Fruit fly (Drosophila melanogaster) whole organism, prepupa: Measurements from ENCODE around the gene CG15638.

Source experiments
- Blimp-1 ChIP-seq: fragments of 200-800 bp; sonication (Bioruptor generic); optimal IDR thresholded peaks from 3 replicates; lab custom pipeline; 2017; ENCODE audit warnings: missing biosample characterization, missing genetic modification characterization, mild to moderate bottlenecking, moderate library complexity, missing genetic modification reagents
- CG10631 ChIP-seq: fragments of 200-800 bp; sonication (Bioruptor generic); optimal IDR thresholded peaks from 2 replicates; lab custom pipeline; 2016; ENCODE audit warnings: missing biosample characterization, missing genetic modification characterization
- CG10669 ChIP-seq: fragments of 200-800 bp; sonication (Bioruptor generic); optimal IDR thresholded peaks from 3 replicates; lab custom pipeline; 2018; ENCODE audit warnings: missing biosample characterization, mild to moderate bottlenecking, missing genetic modification characterization, moderate library complexity
- CG11294 ChIP-seq: fragments of 200-800 bp; sonication (Bioruptor generic); IDR thresholded peaks from 2 replicates; pipeline ENCODE4 v1.3.6; 2022; ENCODE audit warnings: missing biosample characterization, missing genetic modification characterization
- CG15336 ChIP-seq: fragments of 200-800 bp; sonication (Bioruptor generic); IDR thresholded peaks from 2 replicates; pipeline ENCODE4 v1.3.6; 2022; ENCODE audit warnings: missing biosample characterization, missing genetic modification characterization
- CG1621 ChIP-seq: fragments of 200-800 bp; sonication (Bioruptor generic); optimal IDR thresholded peaks from 3 replicates; lab custom pipeline; 2018; ENCODE audit warnings: missing biosample characterization, mild to moderate bottlenecking, missing genetic modification characterization
- CG16779 ChIP-seq: fragments of 200-800 bp; sonication (Bioruptor generic); optimal IDR thresholded peaks from 3 replicates; lab custom pipeline; 2017; ENCODE audit warnings: missing biosample characterization, mild to moderate bottlenecking, missing genetic modification characterization
- CG3032 ChIP-seq: fragments of 200-800 bp; optimal IDR thresholded peaks from 2 replicates; lab custom pipeline; 2019; ENCODE audit warnings: missing biosample characterization, mild to moderate bottlenecking, missing genetic modification characterization, moderate library complexity
- CG31627 ChIP-seq: fragments of 200-800 bp; sonication (Bioruptor generic); optimal IDR thresholded peaks from 3 replicates; lab custom pipeline; 2016; ENCODE audit warnings: missing biosample characterization, missing genetic modification characterization
- CG34406 ChIP-seq: fragments of 200-800 bp; sonication (Bioruptor generic); optimal IDR thresholded peaks from 3 replicates; lab custom pipeline; 2016; ENCODE audit warnings: missing biosample characterization, missing genetic modification characterization
- CG3919 ChIP-seq: fragments of 200-800 bp; sonication (Bioruptor generic); optimal IDR thresholded peaks from 3 replicates; lab custom pipeline; 2016; ENCODE audit warnings: missing biosample characterization, missing genetic modification characterization
- CG4318 ChIP-seq: fragments of 200-800 bp; sonication (Bioruptor generic); optimal IDR thresholded peaks from 3 replicates; lab custom pipeline; 2017; ENCODE audit warnings: missing biosample characterization, mild to moderate bottlenecking, missing genetic modification characterization
- CG6163 ChIP-seq: fragments of 200-800 bp; sonication (Bioruptor generic); IDR thresholded peaks from 3 replicates; pipeline ENCODE4 v1.3.6; 2022; ENCODE audit warnings: missing biosample characterization, missing genetic modification characterization
- CG6276 ChIP-seq: fragments of 200-800 bp; sonication (Bioruptor generic); optimal IDR thresholded peaks from 2 replicates; lab custom pipeline; 2017; ENCODE audit warnings: missing biosample characterization, mild to moderate bottlenecking, missing genetic modification characterization
- CG6792 ChIP-seq: fragments of 200-800 bp; sonication (Bioruptor generic); optimal IDR thresholded peaks from 3 replicates; lab custom pipeline; 2016; ENCODE audit warnings: missing biosample characterization, missing genetic modification characterization
- CG6808 ChIP-seq: fragments of 200-800 bp; sonication (Bioruptor generic); optimal IDR thresholded peaks from 3 replicates; lab custom pipeline; 2017; ENCODE audit warnings: missing biosample characterization, missing genetic modification characterization, mild to moderate bottlenecking, moderate library complexity, missing genetic modification reagents
- CG6854 ChIP-seq: fragments of 200-800 bp; sonication (Bioruptor generic); optimal IDR thresholded peaks from 2 replicates; lab custom pipeline; 2017; ENCODE audit warnings: missing biosample characterization, mild to moderate bottlenecking, missing genetic modification characterization
- CG8119 ChIP-seq: fragments of 200-800 bp; sonication (Bioruptor generic); IDR thresholded peaks from 3 replicates; pipeline ENCODE4 v1.3.6; 2022; ENCODE audit warnings: missing biosample characterization, missing genetic modification characterization
- CG8319 ChIP-seq: fragments of 200-800 bp; sonication (Bioruptor generic); optimal IDR thresholded peaks from 3 replicates; lab custom pipeline; 2016; ENCODE audit warnings: missing biosample characterization, missing genetic modification characterization
- CG9139 ChIP-seq: fragments of 200-800 bp; sonication (Bioruptor generic); optimal IDR thresholded peaks from 3 replicates; lab custom pipeline; 2017; ENCODE audit warnings: missing biosample characterization, mild to moderate bottlenecking, missing genetic modification characterization
- Eip75B ChIP-seq: fragments of 200-800 bp; sonication (Bioruptor generic); optimal IDR thresholded peaks from 3 replicates; lab custom pipeline; 2016; ENCODE audit warnings: missing biosample characterization, missing genetic modification characterization
- Eip78C ChIP-seq: fragments of 200-800 bp; sonication (Bioruptor generic); peaks from one replicate; lab custom pipeline; 2016; ENCODE audit warnings: missing biosample characterization, missing genetic modification characterization
- Eip93F ChIP-seq: fragments of 200-800 bp; sonication (Bioruptor generic); optimal IDR thresholded peaks from 2 replicates; lab custom pipeline; 2016; ENCODE audit warnings: missing biosample characterization, mild to moderate bottlenecking, missing genetic modification characterization
- Ets96B ChIP-seq: fragments of 200-800 bp; optimal IDR thresholded peaks from 2 replicates; lab custom pipeline; 2019; ENCODE audit warnings: missing biosample characterization, mild to moderate bottlenecking, missing genetic modification characterization, moderate library complexity
- Gug ChIP-seq: fragments of 200-800 bp; sonication (Bioruptor generic); IDR thresholded peaks from 2 replicates; pipeline ENCODE4 v1.3.6; 2022; ENCODE audit warnings: missing biosample characterization, missing genetic modification characterization
- Hr39 ChIP-seq: fragments of 200-800 bp; sonication (Bioruptor generic); optimal IDR thresholded peaks from 2 replicates; lab custom pipeline; 2016; ENCODE audit warnings: missing biosample characterization, missing genetic modification characterization
- Hr4 ChIP-seq: fragments of 200-800 bp; sonication (Bioruptor generic); optimal IDR thresholded peaks from 3 replicates; lab custom pipeline; 2016; ENCODE audit warnings: missing biosample characterization, missing genetic modification characterization
- Lpt ChIP-seq: fragments of 200-800 bp; sonication (Bioruptor generic); optimal IDR thresholded peaks from 3 replicates; lab custom pipeline; 2016; ENCODE audit warnings: missing biosample characterization, missing genetic modification characterization
- OdsH ChIP-seq: fragments of 200-800 bp; sonication (Bioruptor generic); optimal IDR thresholded peaks from 3 replicates; lab custom pipeline; 2016; ENCODE audit warnings: missing biosample characterization, missing genetic modification characterization
- Sox102F ChIP-seq: fragments of 200-800 bp; sonication (Bioruptor generic); optimal IDR thresholded peaks from 2 replicates; lab custom pipeline; 2016; ENCODE audit warnings: missing biosample characterization, mild to moderate bottlenecking, missing genetic modification characterization
- Sox14 ChIP-seq: fragments of 200-800 bp; sonication (Bioruptor generic); optimal IDR thresholded peaks from 3 replicates; lab custom pipeline; 2016; ENCODE audit warnings: missing biosample characterization, missing genetic modification characterization
- Sox15 ChIP-seq: fragments of 200-800 bp; sonication (Bioruptor generic); optimal IDR thresholded peaks from 3 replicates; lab custom pipeline; 2016; ENCODE audit warnings: missing biosample characterization, missing genetic modification characterization
- achi ChIP-seq: fragments of 200-800 bp; sonication (Bioruptor generic); optimal IDR thresholded peaks from 3 replicates; lab custom pipeline; 2016; ENCODE audit warnings: missing biosample characterization, missing genetic modification characterization
- cyc ChIP-seq: fragments of 200-800 bp; sonication (Bioruptor generic); optimal IDR thresholded peaks from 3 replicates; lab custom pipeline; 2016; ENCODE audit warnings: missing biosample characterization, missing genetic modification characterization
- dac ChIP-seq: fragments of 200-800 bp; sonication (Bioruptor generic); optimal IDR thresholded peaks from 2 replicates; lab custom pipeline; 2017; ENCODE audit warnings: missing biosample characterization, mild to moderate bottlenecking, missing genetic modification characterization
- eg ChIP-seq: fragments of 200-800 bp; sonication (Bioruptor generic); IDR thresholded peaks from 3 replicates; pipeline ENCODE4 v1.3.6; 2022; ENCODE audit warnings: missing biosample characterization, missing genetic modification characterization
- esn ChIP-seq: fragments of 200-800 bp; sonication (Bioruptor generic); optimal IDR thresholded peaks from 2 replicates; lab custom pipeline; 2016; ENCODE audit warnings: missing biosample characterization, mild to moderate bottlenecking, missing genetic modification characterization, moderate library complexity
- fd59A ChIP-seq: fragments of 200-800 bp; sonication (Bioruptor generic); optimal IDR thresholded peaks from 2 replicates; lab custom pipeline; 2017; ENCODE audit warnings: missing biosample characterization, mild to moderate bottlenecking, missing genetic modification characterization, missing genetic modification reagents
- lz ChIP-seq: fragments of 200-800 bp; sonication (Bioruptor generic); optimal IDR thresholded peaks from 3 replicates; lab custom pipeline; 2016; ENCODE audit warnings: missing biosample characterization, missing genetic modification characterization
- net ChIP-seq: fragments of 200-800 bp; sonication (Bioruptor generic); optimal IDR thresholded peaks from 3 replicates; lab custom pipeline; 2016; ENCODE audit warnings: missing biosample characterization, missing genetic modification characterization
- pdm3 ChIP-seq: fragments of 200-800 bp; sonication (Bioruptor generic); optimal IDR thresholded peaks from 3 replicates; lab custom pipeline; 2016; ENCODE audit warnings: missing biosample characterization, missing genetic modification characterization
- salr ChIP-seq, 2 experiments: fragments of 200-800 bp; sonication (Bioruptor generic); optimal IDR thresholded peaks; 3 replicates each; lab custom pipeline; 2016 to 2018; ENCODE audit warnings: missing biosample characterization in 2 of 2, missing genetic modification characterization in 2 of 2, mild to moderate bottlenecking in 1 of 2
- spab ChIP-seq: fragments of 200-800 bp; sonication (Bioruptor generic); optimal IDR thresholded peaks from 2 replicates; lab custom pipeline; 2017; ENCODE audit warnings: missing biosample characterization, mild to moderate bottlenecking, missing genetic modification characterization, missing genetic modification reagents
- ss ChIP-seq, 2 experiments: fragments of 200-800 bp; sonication (Bioruptor generic); optimal IDR thresholded peaks; 2 replicates in 1 of 2; 3 replicates in 1 of 2; lab custom pipeline; 2017 to 2018; ENCODE audit warnings: mild to moderate bottlenecking in 2 of 2, missing biosample characterization in 2 of 2, missing genetic modification characterization in 2 of 2, moderate library complexity in 1 of 2
- svp ChIP-seq: fragments of 200-800 bp; sonication (Bioruptor generic); peaks from one replicate; lab custom pipeline; 2016; ENCODE audit warnings: missing biosample characterization, missing genetic modification characterization
- topi ChIP-seq: fragments of 200-800 bp; sonication (Bioruptor generic); optimal IDR thresholded peaks from 3 replicates; lab custom pipeline; 2016; ENCODE audit warnings: missing biosample characterization, missing genetic modification characterization

CG15638 gene

DNA sequence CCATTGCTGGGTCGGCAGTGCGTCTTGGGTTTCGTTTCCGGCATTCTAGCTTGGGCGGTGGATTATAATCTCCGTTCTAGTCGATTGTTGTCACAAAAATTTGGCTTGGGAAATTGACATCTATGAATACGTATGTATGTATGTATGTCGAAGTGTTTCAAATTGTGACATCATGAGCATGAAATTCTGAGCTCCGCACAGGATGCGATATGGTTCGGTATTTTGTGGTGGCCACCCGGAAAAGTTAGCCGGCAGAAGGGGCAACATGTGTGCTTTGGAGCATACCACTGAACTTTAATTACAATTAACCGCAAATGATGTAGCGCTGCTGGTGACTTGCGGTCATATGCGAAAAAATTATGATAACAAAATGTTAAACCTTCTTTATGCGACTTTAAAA lies at the start of gene CG15638:
CG15638 (minus strand) TSS at position 101 of the 400 bp plus-strand sequence.
- no peak for TF ChIP-seq CG10669 (GFP tag; lab: Kevin White, UChicago)
- no peak for TF ChIP-seq achi (GFP tag; lab: Kevin White, UChicago)
- TF ChIP-seq Sox14: no peak
- no peak for TF ChIP-seq CG10631 (GFP tag; lab: Kevin White, UChicago)
- no peak for TF ChIP-seq CG3919 (GFP tag; lab: Kevin White, UChicago)
- TF ChIP-seq CG6163 (GFP tag; lab: Robert Waterston, UW): no peak
- no peak for TF ChIP-seq CG6808 (GFP tag; lab: Kevin White, UChicago)
- TF ChIP-seq CG16779 (tag; lab: Kevin White, UChicago): no peak
- TF ChIP-seq cyc (GFP tag; lab: Kevin White, UChicago): no peak
- no peak for TF ChIP-seq ss (GFP tag; optimal IDR thresholded peaks at IDR 0.05; lab: Kevin White, UChicago)
- no peak for TF ChIP-seq pdm3 (GFP tag; lab: Kevin White, UChicago)
- TF ChIP-seq CG34406 (GFP tag; lab: Kevin White, UChicago): no peak
- no peak for TF ChIP-seq eg (GFP tag; lab: Robert Waterston, UW)
- no peak for TF ChIP-seq topi (GFP tag; lab: Kevin White, UChicago)
- no peak for TF ChIP-seq CG1621
- no peak for TF ChIP-seq Blimp-1 (GFP tag; lab: Kevin White, UChicago)
- no peak for TF ChIP-seq CG31627 (GFP tag; lab: Kevin White, UChicago)
- TF ChIP-seq net: no peak
- no peak for TF ChIP-seq lz (GFP tag; lab: Kevin White, UChicago)
- no peak for TF ChIP-seq CG6854 (GFP tag; lab: Kevin White, UChicago)

DNA sequence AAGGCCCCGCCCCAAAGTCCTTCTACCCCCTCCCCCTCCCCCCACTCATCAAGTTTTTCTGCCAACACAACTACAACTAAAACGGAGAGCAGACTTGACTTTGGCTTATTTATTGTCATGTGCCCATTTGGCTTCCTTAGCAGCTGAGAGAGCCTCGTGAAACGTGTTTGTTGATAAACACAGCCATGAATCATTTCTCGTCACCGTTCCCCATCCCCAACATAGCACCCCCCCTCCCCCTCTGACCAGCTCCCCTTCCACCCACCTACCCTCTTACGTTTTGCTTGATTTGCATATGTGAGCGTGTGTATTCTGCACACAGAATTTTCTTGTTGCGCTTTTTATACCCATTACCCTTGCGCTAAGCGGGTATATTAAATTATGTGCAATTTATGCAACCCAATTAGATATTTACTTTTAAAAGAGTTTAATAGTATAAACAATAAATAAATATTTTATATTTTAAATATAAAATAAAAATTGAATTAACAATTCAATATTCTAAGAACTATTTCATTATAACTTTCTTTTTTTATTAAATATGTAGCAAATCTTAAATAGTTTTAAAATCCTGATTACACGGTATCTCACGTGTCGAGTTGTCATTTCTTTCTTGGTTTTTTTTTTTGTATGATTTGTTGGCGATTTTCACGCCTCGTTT lies 36.3 kb upstream of the CG15638 start:
- TF ChIP-seq CG10631 (GFP tag; lab: Kevin White, UChicago): peak; percentile 71
- no peak for TF ChIP-seq CG11294 (GFP tag; lab: Robert Waterston, UW)
- TF ChIP-seq Hr4: peak; percentile 41
- no peak for TF ChIP-seq Eip93F
- peak; percentile 3 for TF ChIP-seq cyc (GFP tag; lab: Kevin White, UChicago)
- TF ChIP-seq CG3919 (GFP tag; lab: Kevin White, UChicago): peak; percentile 32
- TF ChIP-seq Lpt (GFP tag; lab: Kevin White, UChicago): peak; percentile 19
- no peak for TF ChIP-seq lz (GFP tag; lab: Kevin White, UChicago)
- TF ChIP-seq Sox15 (GFP tag; lab: Kevin White, UChicago): peak; percentile 22
- TF ChIP-seq CG3032: peak; percentile 70
- peak; percentile 34; the same call in 2 of the 3 replicates for TF ChIP-seq eg (GFP tag; lab: Robert Waterston, UW)
- peak; percentile 35 for TF ChIP-seq spab (GFP tag; lab: Kevin White, UChicago)
- peak; percentile 78 for TF ChIP-seq Eip78C (GFP tag; lab: Kevin White, UChicago)
- TF ChIP-seq svp: peak; percentile 76
- TF ChIP-seq dac (GFP tag; lab: Kevin White, UChicago): no peak
- peak; percentile 17 for TF ChIP-seq CG16779 (tag; lab: Kevin White, UChicago)
- TF ChIP-seq CG15336 (GFP tag; lab: Robert Waterston, UW): peak; percentile 78
- TF ChIP-seq Gug: peak; percentile 49
- peak; percentile 21 for TF ChIP-seq Blimp-1 (GFP tag; lab: Kevin White, UChicago)
- peak; percentile 37 for TF ChIP-seq net
- no peak for TF ChIP-seq CG8319 (GFP tag; lab: Kevin White, UChicago)
- TF ChIP-seq CG6163 (GFP tag; lab: Robert Waterston, UW): peak; percentile 50; the same call in 1 of the 3 replicates
- TF ChIP-seq CG6792 (GFP tag; lab: Kevin White, UChicago): peak; percentile 48
- TF ChIP-seq salr (GFP tag; optimal IDR thresholded peaks at IDR 0.05; lab: Kevin White, UChicago): peak; percentile 27 to 63
- TF ChIP-seq OdsH (GFP tag; lab: Kevin White, UChicago): peak; percentile 53
- peak; percentile 63 for TF ChIP-seq achi (GFP tag; lab: Kevin White, UChicago)
- no peak for TF ChIP-seq CG6854 (GFP tag; lab: Kevin White, UChicago)
- peak; percentile 44 for TF ChIP-seq Eip75B
- TF ChIP-seq ss (GFP tag; optimal IDR thresholded peaks at IDR 0.05; lab: Kevin White, UChicago): peak; percentile 49 to 53
- peak; percentile 25 for TF ChIP-seq CG9139
- TF ChIP-seq CG4318 (GFP tag; lab: Kevin White, UChicago): peak; percentile 49
- no peak for TF ChIP-seq fd59A (GFP tag; lab: Kevin White, UChicago)
- TF ChIP-seq Hr39 (GFP tag; lab: Kevin White, UChicago): no peak
- TF ChIP-seq Sox14: no peak
- peak; percentile 60 for TF ChIP-seq CG34406 (GFP tag; lab: Kevin White, UChicago)
- TF ChIP-seq CG1621: no peak
- TF ChIP-seq CG6276 (GFP tag; lab: Kevin White, UChicago): peak; percentile 61
- TF ChIP-seq Sox102F (GFP tag; lab: Kevin White, UChicago): peak; percentile 26
- peak; percentile 65 for TF ChIP-seq Ets96B
- TF ChIP-seq esn (GFP tag; lab: Kevin White, UChicago): peak; percentile 65
- TF ChIP-seq CG8119 (GFP tag; lab: Robert Waterston, UW): peak; percentile 75
- no peak for TF ChIP-seq pdm3 (GFP tag; lab: Kevin White, UChicago)
